Fruit fly (Drosophila melanogaster) whole organism, embryonic: ENCODE measurements around the gene faf.

ENCODE experiments used
- CG11093 ChIP-seq: fragments of 200-800 bp; sonication (Bioruptor generic); IDR thresholded peaks from 3 replicates; pipeline ENCODE4 v1.3.6; 2022; ENCODE audit warnings: missing biosample characterization, missing genetic modification characterization
- CG16815 ChIP-seq: fragments of 200-800 bp; sonication (Bioruptor generic); optimal IDR thresholded peaks from 3 replicates; lab custom pipeline; 2017; ENCODE audit warnings: missing biosample characterization, mild to moderate bottlenecking, missing genetic modification characterization
- Gsc ChIP-seq: fragments of 200-800 bp; sonication (Bioruptor generic); IDR thresholded peaks from 2 replicates; pipeline ENCODE4 v1.3.6; 2022; ENCODE audit warnings: missing biosample characterization, missing genetic modification characterization
- Pdp1 ChIP-seq, 2 experiments: fragments of 200-800 bp; sonication (Bioruptor generic); optimal IDR thresholded peaks; 3 replicates each; lab custom pipeline; 2016; ENCODE audit warnings: missing biosample characterization in 2 of 2, missing genetic modification characterization in 2 of 2, mild to moderate bottlenecking in 1 of 2, moderate library complexity in 1 of 2

DNA sequence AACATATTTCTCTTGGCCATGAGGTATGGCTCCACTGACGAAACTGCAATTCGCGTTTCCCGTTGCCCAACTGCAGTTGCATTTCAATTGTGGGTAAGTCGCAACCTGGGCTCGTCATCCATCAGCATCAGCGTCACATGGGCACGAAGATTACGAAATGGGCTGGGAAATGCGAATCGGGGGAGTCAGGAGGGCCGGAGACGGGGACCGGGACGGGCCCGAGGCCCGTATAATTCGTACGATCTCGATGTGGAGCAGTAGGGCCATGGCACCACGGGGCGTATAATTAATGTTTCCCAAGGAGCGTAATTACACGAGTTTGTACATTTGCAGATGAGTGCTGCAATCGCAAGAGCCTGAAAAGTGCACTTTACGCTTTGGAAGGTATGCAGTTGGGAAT is 11.7 kb upstream of the faf start:
- TF ChIP-seq Gsc (GFP tag; lab: Robert Waterston, UW) (no peak), Pdp1 (GFP tag; optimal IDR thresholded peaks at IDR 0.05; lab: Kevin White, UChicago) (no peak), CG16815 (GFP tag; lab: Kevin White, UChicago) (no peak), CG11093 (no peak)
